Fruit fly (Drosophila melanogaster) whole organism, embryonic: ENCODE data around the gene CG14439.

Experiments
- ATbp ChIP-seq: fragments of 200-800 bp; sonication (Bioruptor generic); optimal IDR thresholded peaks from 2 replicates; lab custom pipeline; 2017; ENCODE audit warnings: missing biosample characterization, mild to moderate bottlenecking, missing genetic modification characterization, missing genetic modification reagents
- Abd-B ChIP-seq: fragments of 200-800 bp; sonication (Bioruptor generic); optimal IDR thresholded peaks from 2 replicates; lab custom pipeline; 2018; ENCODE audit warnings: missing biosample characterization, mild to moderate bottlenecking, missing genetic modification characterization, moderate library complexity
- Antp ChIP-seq: fragments of 200-800 bp; sonication (Bioruptor generic); optimal IDR thresholded peaks from 3 replicates; lab custom pipeline; 2016; ENCODE audit warnings: missing biosample characterization, missing genetic modification characterization
- Atf-2 ChIP-seq: fragments of 200-800 bp; sonication (Bioruptor generic); optimal IDR thresholded peaks from 2 replicates; lab custom pipeline; 2016; ENCODE audit warnings: missing biosample characterization, missing genetic modification characterization
- Bdp1 ChIP-seq: fragments of 200-800 bp; sonication (Bioruptor generic); optimal IDR thresholded peaks from 3 replicates; lab custom pipeline; 2016; ENCODE audit warnings: missing biosample characterization, missing genetic modification characterization
- Bgb ChIP-seq: fragments of 200-800 bp; sonication (Bioruptor generic); IDR thresholded peaks from 2 replicates; pipeline ENCODE4 v1.3.6; 2022; ENCODE audit warnings: missing biosample characterization, missing genetic modification characterization; ENCODE audit not compliant: partially characterized antibody
- CG10267 ChIP-seq: fragments of 200-800 bp; sonication (Bioruptor generic); optimal IDR thresholded peaks from 2 replicates; lab custom pipeline; 2018; ENCODE audit warnings: missing biosample characterization, mild to moderate bottlenecking, missing genetic modification characterization, moderate library complexity
- CG10462 ChIP-seq: fragments of 200-800 bp; sonication (Bioruptor generic); optimal IDR thresholded peaks from 2 replicates; lab custom pipeline; 2016; ENCODE audit warnings: missing biosample characterization, missing genetic modification characterization
- CG11696 ChIP-seq: fragments of 200-800 bp; sonication (Bioruptor generic); IDR thresholded peaks from 2 replicates; pipeline ENCODE4 v1.3.6; 2022; ENCODE audit warnings: missing biosample characterization, missing genetic modification characterization
- CG12391 ChIP-seq: fragments of 200-800 bp; sonication (Bioruptor generic); optimal IDR thresholded peaks from 3 replicates; lab custom pipeline; 2018; ENCODE audit warnings: missing biosample characterization, mild to moderate bottlenecking, missing genetic modification characterization, moderate library complexity
- CG13287 ChIP-seq: fragments of 200-800 bp; sonication (Bioruptor generic); IDR thresholded peaks from 2 replicates; pipeline ENCODE4 v1.3.6; 2022; ENCODE audit warnings: missing biosample characterization, missing genetic modification characterization; ENCODE audit not compliant: partially characterized antibody
- CG13775 ChIP-seq: fragments of 200-800 bp; sonication (Bioruptor generic); optimal IDR thresholded peaks from 3 replicates; lab custom pipeline; 2017; ENCODE audit warnings: missing biosample characterization, mild to moderate bottlenecking, missing genetic modification characterization
- CG14050 ChIP-seq: fragments of 200-800 bp; sonication (Bioruptor generic); IDR thresholded peaks from 3 replicates; pipeline ENCODE4 v1.3.6; 2022; ENCODE audit warnings: missing biosample characterization, missing genetic modification characterization
- CG18262 ChIP-seq: fragments of 200-800 bp; optimal IDR thresholded peaks from 3 replicates; lab custom pipeline; 2019; ENCODE audit warnings: missing biosample characterization, mild to moderate bottlenecking, missing genetic modification characterization, moderate library complexity
- CG18476 ChIP-seq: fragments of 200-800 bp; sonication (Bioruptor generic); optimal IDR thresholded peaks from 2 replicates; lab custom pipeline; 2016; ENCODE audit warnings: missing biosample characterization, mild to moderate bottlenecking, missing genetic modification characterization
- CG18599 ChIP-seq: fragments of 200-800 bp; sonication (Bioruptor generic); optimal IDR thresholded peaks from 3 replicates; lab custom pipeline; 2017; ENCODE audit warnings: missing biosample characterization, missing genetic modification characterization, mild to moderate bottlenecking, moderate library complexity, missing genetic modification reagents
- CG18619 ChIP-seq: fragments of 200-800 bp; sonication (Bioruptor generic); optimal IDR thresholded peaks from 3 replicates; lab custom pipeline; 2017; ENCODE audit warnings: missing biosample characterization, mild to moderate bottlenecking, missing genetic modification characterization
- CG2199 ChIP-seq: fragments of 200-800 bp; sonication (Bioruptor generic); IDR thresholded peaks from 3 replicates; pipeline ENCODE4 v1.3.6; 2022; ENCODE audit warnings: missing biosample characterization, missing genetic modification characterization
- CG3163 ChIP-seq: fragments of 200-800 bp; sonication (Bioruptor generic); optimal IDR thresholded peaks from 3 replicates; lab custom pipeline; 2016; ENCODE audit warnings: missing biosample characterization, missing genetic modification characterization
- CG3281 ChIP-seq: fragments of 200-800 bp; sonication (Bioruptor generic); optimal IDR thresholded peaks from 3 replicates; lab custom pipeline; 2017; ENCODE audit warnings: missing biosample characterization, mild to moderate bottlenecking, missing genetic modification characterization
- CG33213 ChIP-seq: fragments of 200-800 bp; sonication (Bioruptor generic); optimal IDR thresholded peaks from 3 replicates; lab custom pipeline; 2016; ENCODE audit warnings: missing biosample characterization, missing genetic modification characterization
- CG4707 ChIP-seq: fragments of 200-800 bp; sonication (Bioruptor generic); optimal IDR thresholded peaks from 2 replicates; lab custom pipeline; 2018; ENCODE audit warnings: missing biosample characterization, mild to moderate bottlenecking, missing genetic modification characterization, moderate library complexity
- CG6854 ChIP-seq: fragments of 200-800 bp; sonication (Bioruptor generic); optimal IDR thresholded peaks from 3 replicates; lab custom pipeline; 2017; ENCODE audit warnings: missing biosample characterization, mild to moderate bottlenecking, missing genetic modification characterization
- CG7786 ChIP-seq: fragments of 200-800 bp; sonication (Bioruptor generic); optimal IDR thresholded peaks from 2 replicates; lab custom pipeline; 2016; ENCODE audit warnings: missing biosample characterization, missing genetic modification characterization
- CG7987 ChIP-seq: fragments of 200-800 bp; sonication (Bioruptor generic); optimal IDR thresholded peaks from 2 replicates; lab custom pipeline; 2018; ENCODE audit warnings: missing biosample characterization, mild to moderate bottlenecking, missing genetic modification characterization, moderate library complexity
- CrebB ChIP-seq: fragments of 200-800 bp; sonication (Bioruptor generic); optimal IDR thresholded peaks from 3 replicates; lab custom pipeline; 2018; ENCODE audit warnings: missing biosample characterization, mild to moderate bottlenecking, missing genetic modification characterization
- D ChIP-seq, 2 experiments: fragments of 200-800 bp in 1 of 2; fragments of >200 bp in 1 of 2; sonication (Bioruptor generic) in 1 of 2; optimal IDR thresholded peaks; 2 replicates in 1 of 2; 3 replicates in 1 of 2; lab custom pipeline; 2017; ENCODE audit warnings: mild to moderate bottlenecking in 1 of 2, missing biosample characterization in 1 of 2, missing genetic modification characterization in 1 of 2, missing genetic modification reagents in 1 of 2
- Drgx ChIP-seq: fragments of 200-800 bp; sonication (Bioruptor generic); IDR thresholded peaks from 2 replicates; pipeline ENCODE4 v1.3.6; 2022; ENCODE audit warnings: missing biosample characterization, missing genetic modification characterization
- Fer2 ChIP-seq: fragments of 200-800 bp; sonication (Bioruptor generic); optimal IDR thresholded peaks from 2 replicates; lab custom pipeline; 2018; ENCODE audit warnings: missing biosample characterization, mild to moderate bottlenecking, missing genetic modification characterization, moderate library complexity
- GATAe ChIP-seq: fragments of 200-800 bp; sonication (Bioruptor generic); conservative IDR thresholded peaks from 2 replicates; pipeline ENCODE4 v1.3.6; 2022; ENCODE audit warnings: missing biosample characterization, missing genetic modification characterization
- HHEX ChIP-seq: fragments of 200-800 bp; sonication (Bioruptor generic); optimal IDR thresholded peaks from 3 replicates; lab custom pipeline; 2017; ENCODE audit warnings: missing biosample characterization, mild to moderate bottlenecking, missing genetic modification characterization, missing genetic modification reagents
- NC2α ChIP-seq: fragments of 200-800 bp; sonication (Bioruptor generic); optimal IDR thresholded peaks from 2 replicates; lab custom pipeline; 2016; ENCODE audit warnings: missing biosample characterization, missing genetic modification characterization
- PHDP ChIP-seq: fragments of 200-800 bp; sonication (Bioruptor generic); optimal IDR thresholded peaks from 3 replicates; lab custom pipeline; 2018; ENCODE audit warnings: missing biosample characterization, mild to moderate bottlenecking, missing genetic modification characterization, moderate library complexity
- Xrp1 ChIP-seq: fragments of 200-800 bp; sonication (Bioruptor generic); IDR thresholded peaks from 2 replicates; pipeline ENCODE4 v1.3.6; 2022; ENCODE audit warnings: missing biosample characterization, missing genetic modification characterization
- ab ChIP-seq: fragments of 200-800 bp; sonication (Bioruptor generic); optimal IDR thresholded peaks from 2 replicates; lab custom pipeline; 2016; ENCODE audit warnings: missing biosample characterization, missing genetic modification characterization
- ac ChIP-seq: fragments of 200-800 bp; sonication (Bioruptor generic); optimal IDR thresholded peaks from 3 replicates; lab custom pipeline; 2017; ENCODE audit warnings: missing biosample characterization, mild to moderate bottlenecking, missing genetic modification characterization
- cas ChIP-seq: fragments of 200-800 bp; sonication (Bioruptor generic); IDR thresholded peaks from 2 replicates; pipeline ENCODE4 v1.3.6; 2022; ENCODE audit warnings: missing biosample characterization, missing genetic modification characterization
- danr ChIP-seq: fragments of 200-800 bp; sonication (Bioruptor generic); IDR thresholded peaks from 2 replicates; pipeline ENCODE4 v1.3.6; 2022; ENCODE audit warnings: missing biosample characterization, missing genetic modification characterization
- dpn ChIP-seq, 2 experiments: fragments of 200-800 bp; sonication (Bioruptor generic); optimal IDR thresholded peaks; 3 replicates each; lab custom pipeline; 2016; ENCODE audit warnings: missing biosample characterization in 2 of 2, missing genetic modification characterization in 2 of 2
- ewg ChIP-seq: fragments of 200-800 bp; sonication (Bioruptor generic); optimal IDR thresholded peaks from 3 replicates; lab custom pipeline; 2017; ENCODE audit warnings: mild to moderate bottlenecking, missing biosample characterization, missing genetic modification reagents, missing genetic modification characterization
- fu2 ChIP-seq: fragments of 200-800 bp; sonication (Bioruptor generic); optimal IDR thresholded peaks from 2 replicates; lab custom pipeline; 2016; ENCODE audit warnings: missing biosample characterization, missing genetic modification characterization
- gce ChIP-seq: fragments of 200-800 bp; sonication (Bioruptor generic); IDR thresholded peaks from 3 replicates; pipeline ENCODE4 v1.3.6; 2022; ENCODE audit warnings: missing biosample characterization, missing genetic modification characterization
- lbe ChIP-seq: fragments of 200-800 bp; sonication (Bioruptor generic); optimal IDR thresholded peaks from 2 replicates; lab custom pipeline; 2016; ENCODE audit warnings: missing biosample characterization, mild to moderate bottlenecking, missing genetic modification characterization
- lola ChIP-seq, 3 experiments: fragments of >200 bp in 2 of 3; fragments of 200-800 bp in 1 of 3; sonication (Bioruptor generic) in 1 of 3; optimal IDR thresholded peaks; 2 replicates each; lab custom pipeline; 2017 to 2019; ENCODE audit warnings: missing biosample characterization in 3 of 3, missing genetic modification characterization in 3 of 3, mild to moderate bottlenecking in 1 of 3, moderate library complexity in 1 of 3
- mam ChIP-seq: fragments of 200-800 bp; sonication (Bioruptor generic); optimal IDR thresholded peaks from 3 replicates; lab custom pipeline; 2016; ENCODE audit warnings: missing biosample characterization, missing genetic modification characterization
- pan ChIP-seq, 4 experiments: fragments of >200 bp in 3 of 4; fragments of 200-800 bp in 1 of 4; sonication (Bioruptor generic) in 1 of 4; optimal IDR thresholded peaks in 3 of 4; IDR thresholded peaks in 1 of 4; 2 replicates each; pipeline versions ENCODE4 v1.3.6 to Lab custom; 2017 to 2022; ENCODE audit warnings: missing biosample characterization in 2 of 4, missing genetic modification characterization in 2 of 4, mixed read lengths in 1 of 4
- pb ChIP-seq: fragments of 200-800 bp; sonication (Bioruptor generic); optimal IDR thresholded peaks from 3 replicates; lab custom pipeline; 2016; ENCODE audit warnings: missing biosample characterization, missing genetic modification characterization
- sens ChIP-seq: fragments of 200-800 bp; sonication (Bioruptor generic); peaks from one replicate; lab custom pipeline; 2016; ENCODE audit warnings: missing biosample characterization, missing genetic modification characterization
- sim ChIP-seq: fragments of 200-800 bp; sonication (Bioruptor generic); IDR thresholded peaks from 2 replicates; pipeline ENCODE4 v1.3.6; 2022; ENCODE audit warnings: missing biosample characterization, missing genetic modification characterization

The CG14439 gene

DNA sequence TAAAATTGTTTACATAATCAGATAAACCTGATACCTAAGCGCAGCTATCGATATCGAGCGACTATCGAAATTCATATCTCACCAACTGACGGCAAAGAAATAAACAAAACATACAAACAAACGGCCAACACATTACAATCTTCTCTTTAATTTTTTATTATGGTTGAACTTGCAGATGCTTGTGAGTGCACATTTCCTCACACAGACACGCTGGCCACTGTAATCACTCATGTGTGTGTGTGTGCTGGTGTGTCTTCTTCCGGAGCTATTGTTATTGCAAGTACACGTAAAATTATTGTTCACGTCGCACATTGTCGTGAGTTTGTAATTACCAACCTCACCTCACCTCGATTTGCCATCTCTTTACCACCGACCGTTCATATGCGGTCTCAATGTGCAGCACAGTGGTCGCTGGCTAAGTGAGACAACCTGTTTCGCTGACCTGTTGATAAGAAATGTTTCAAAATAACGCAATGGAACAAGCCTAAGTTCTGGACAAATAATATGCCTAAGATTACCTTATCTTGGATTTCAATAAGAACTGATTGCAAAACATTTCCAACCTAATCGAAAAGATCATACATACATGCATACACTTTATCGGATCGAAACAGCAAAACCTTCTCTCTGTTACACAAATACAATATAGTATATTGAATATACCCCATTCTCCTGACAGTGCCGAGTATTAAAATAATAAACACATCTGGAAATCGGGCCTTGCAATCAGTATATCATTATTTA is 42.1 kb upstream of the CG14439 start (continued):
- TF ChIP-seq PHDP (tag; lab: Kevin White, UChicago) (no peak), CG6854 (GFP tag; lab: Kevin White, UChicago) (no peak), lbe (GFP tag; lab: Kevin White, UChicago) (no peak), CG3281 (GFP tag; lab: Kevin White, UChicago) (no peak), CG10267 (no peak), D (optimal IDR thresholded peaks at IDR 0.05; lab: Kevin White, UChicago) (no peak), D (GFP tag; optimal IDR thresholded peaks at IDR 0.05; lab: Kevin White, UChicago) (peak; percentile 28), CG12391 (tag; lab: Kevin White, UChicago) (peak; percentile 11), NC2α (GFP tag; lab: Kevin White, UChicago) (no peak), Abd-B (GFP tag; lab: Kevin White, UChicago) (no peak), CG7987 (GFP tag; lab: Kevin White, UChicago) (no peak), Bdp1 (GFP tag; lab: Kevin White, UChicago) (no peak), CrebB (tag; lab: Kevin White, UChicago) (no peak), gce (GFP tag; lab: Robert Waterston, UW) (no peak), sim (GFP tag; lab: Robert Waterston, UW) (no peak), pb (GFP tag; lab: Kevin White, UChicago) (no peak), danr (GFP tag; lab: Robert Waterston, UW) (no peak), lola (GFP tag; optimal IDR thresholded peaks at IDR 0.05; lab: Kevin White, UChicago) (peak in 1 of 3 experiments; percentile 17), CG13775 (no peak), fu2 (no peak), Antp (no peak), CG7786 (GFP tag; lab: Kevin White, UChicago) (no peak), Xrp1 (no peak), GATAe (GFP tag; lab: Robert Waterston, UW) (no peak), Atf-2 (no peak), CG18262 (tag; lab: Kevin White, UChicago) (peak; percentile 44), ATbp (peak; percentile 2), CG18476 (GFP tag; lab: Kevin White, UChicago) (no peak), ac (GFP tag; lab: Kevin White, UChicago) (no peak), CG33213 (GFP tag; lab: Kevin White, UChicago) (no peak), Drgx (peak; percentile 32; the same call in 1 of the 2 replicates), CG10462 (GFP tag; lab: Kevin White, UChicago) (no peak), CG4707 (no peak), CG18619 (peak; percentile 15), mam (no peak), sens (GFP tag; lab: Kevin White, UChicago) (peak; percentile 74), Bgb (GFP tag; lab: Robert Waterston, UW) (no peak), CG14050 (no peak), dpn (GFP tag; optimal IDR thresholded peaks at IDR 0.05; lab: Kevin White, UChicago) (no peak), CG3163 (no peak), CG11696 (GFP tag; lab: Robert Waterston, UW) (no peak), pan (optimal IDR thresholded peaks at IDR 0.05; lab: Kevin White, UChicago) (no peak), pan (GFP tag; optimal IDR thresholded peaks at IDR 0.05 in 1 of 2, IDR thresholded peaks at IDR 0.05 in 1 of 2) (no peak), ewg (no peak), CG2199 (GFP tag; lab: Robert Waterston, UW) (no peak), HHEX (GFP tag; lab: Kevin White, UChicago) (no peak), ab (GFP tag; lab: Kevin White, UChicago) (no peak), CG13287 (GFP tag; lab: Robert Waterston, UW) (no peak), cas (GFP tag; lab: Robert Waterston, UW) (no peak), Fer2 (tag; lab: Kevin White, UChicago) (no peak), CG18599 (no peak)
